Fruit fly (Drosophila melanogaster) whole organism, adult: ENCODE data around the gene Arpc4.
A peak's percentile ranks its signal among the peaks of the same experiment; 100 is the strongest.

Experiments
- CG11617 ChIP-seq: fragments of 200-800 bp; sonication (Bioruptor generic); optimal IDR thresholded peaks from 2 replicates; lab custom pipeline; 2017; ENCODE audit warnings: mild to moderate bottlenecking, missing biosample characterization, missing genetic modification reagents, missing genetic modification characterization
- CG12768 ChIP-seq: fragments of 200-800 bp; sonication (Bioruptor generic); optimal IDR thresholded peaks from 2 replicates; lab custom pipeline; 2017; ENCODE audit warnings: missing biosample characterization, missing genetic modification characterization, mild to moderate bottlenecking, moderate library complexity, missing genetic modification reagents
- CG14711 ChIP-seq: fragments of 200-800 bp; sonication (Bioruptor generic); optimal IDR thresholded peaks from 2 replicates; lab custom pipeline; 2018; ENCODE audit warnings: missing biosample characterization, mild to moderate bottlenecking, missing genetic modification characterization, moderate library complexity
- CG1620 ChIP-seq: fragments of 200-800 bp; sonication (Bioruptor generic); optimal IDR thresholded peaks from 2 replicates; lab custom pipeline; 2016; ENCODE audit warnings: missing biosample characterization, missing genetic modification characterization
- CG33017 ChIP-seq: fragments of 200-800 bp; sonication (Bioruptor generic); optimal IDR thresholded peaks from 2 replicates; lab custom pipeline; 2018; ENCODE audit warnings: missing biosample characterization, mild to moderate bottlenecking, missing genetic modification characterization, moderate library complexity
- CG5204 ChIP-seq: fragments of 200-800 bp; sonication (Bioruptor generic); optimal IDR thresholded peaks from 2 replicates; lab custom pipeline; 2016; ENCODE audit warnings: missing biosample characterization, missing genetic modification characterization
- CG7045 ChIP-seq: fragments of 200-800 bp; sonication (Bioruptor generic); optimal IDR thresholded peaks from 2 replicates; lab custom pipeline; 2017; ENCODE audit warnings: missing biosample characterization, mild to moderate bottlenecking, missing genetic modification characterization
- CG7101 ChIP-seq: fragments of 200-800 bp; sonication (Bioruptor generic); optimal IDR thresholded peaks from 2 replicates; lab custom pipeline; 2018; ENCODE audit warnings: missing biosample characterization, mild to moderate bottlenecking, missing genetic modification characterization, moderate library complexity
- Clk ChIP-seq: fragments of 200-800 bp; sonication (Bioruptor generic); optimal IDR thresholded peaks from 2 replicates; lab custom pipeline; 2017; ENCODE audit warnings: missing biosample characterization, missing genetic modification characterization
- Crg-1 ChIP-seq: fragments of 200-800 bp; sonication (Bioruptor generic); optimal IDR thresholded peaks from 2 replicates; lab custom pipeline; 2016; ENCODE audit warnings: missing biosample characterization, missing genetic modification characterization
- Hr96 ChIP-seq: fragments of 200-800 bp; sonication (Bioruptor generic); optimal IDR thresholded peaks from 2 replicates; lab custom pipeline; 2016; ENCODE audit warnings: missing biosample characterization, missing genetic modification characterization
- Mnt ChIP-seq: fragments of 200-800 bp; sonication (Bioruptor generic); optimal IDR thresholded peaks from 2 replicates; lab custom pipeline; 2016; ENCODE audit warnings: missing biosample characterization, mild to moderate bottlenecking, missing genetic modification characterization
- bab1 ChIP-seq: fragments of 200-800 bp; sonication (Bioruptor generic); optimal IDR thresholded peaks from 3 replicates; lab custom pipeline; 2019; ENCODE audit warnings: missing biosample characterization, mild to moderate bottlenecking, missing genetic modification characterization, moderate library complexity
- cic ChIP-seq: fragments of 200-800 bp; sonication (Bioruptor generic); optimal IDR thresholded peaks from 2 replicates; lab custom pipeline; 2017; ENCODE audit warnings: missing biosample characterization, mild to moderate bottlenecking, missing genetic modification characterization, moderate library complexity
- cnc ChIP-seq, 2 experiments: fragments of >200 bp; optimal IDR thresholded peaks; 2 replicates each; lab custom pipeline; 2017
- kay ChIP-seq: fragments of 200-800 bp; sonication (Bioruptor generic); peaks from one replicate; lab custom pipeline; 2016; ENCODE audit warnings: missing biosample characterization, missing genetic modification characterization, borderline replicate concordance
- ovo ChIP-seq: fragments of 200-800 bp; sonication (Bioruptor generic); optimal IDR thresholded peaks from 2 replicates; lab custom pipeline; 2016; ENCODE audit warnings: missing biosample characterization, missing genetic modification characterization
- pad ChIP-seq: fragments of 200-800 bp; sonication (Bioruptor generic); optimal IDR thresholded peaks from 3 replicates; lab custom pipeline; 2017; ENCODE audit warnings: missing biosample characterization, missing genetic modification characterization, mild to moderate bottlenecking, moderate library complexity, missing genetic modification reagents
- tj ChIP-seq: fragments of 200-800 bp; sonication (Bioruptor generic); optimal IDR thresholded peaks from 3 replicates; lab custom pipeline; 2017; ENCODE audit warnings: missing biosample characterization, mild to moderate bottlenecking, missing genetic modification characterization, moderate library complexity
- toe ChIP-seq: fragments of 200-800 bp; sonication (Bioruptor generic); optimal IDR thresholded peaks from 2 replicates; lab custom pipeline; 2016; ENCODE audit warnings: missing biosample characterization, missing genetic modification characterization

The Arpc4 gene

dm6 chr2L:6124815-6125214 lies at the start of gene Arpc4:
TSS of gene Arpc4 (plus strand) at chr2L:6125132.
- TF ChIP-seq CG14711 (tag; lab: Kevin White, UChicago) (peak; percentile 52), CG7101 (peak; percentile 45), CG33017 (peak; percentile 46), tj (peak; percentile 11), CG5204 (GFP tag; lab: Kevin White, UChicago) (peak; percentile 16), cic (no peak), CG1620 (GFP tag; lab: Kevin White, UChicago) (peak; percentile 21), CG7045 (GFP tag; lab: Kevin White, UChicago) (peak; percentile 12), Mnt (GFP tag; lab: Kevin White, UChicago) (no peak), bab1 (GFP tag; lab: Kevin White, UChicago) (no peak), Clk (GFP tag; lab: Kevin White, UChicago) (no peak), Hr96 (GFP tag; lab: Kevin White, UChicago) (no peak)

- TF ChIP-seq CG1620 (GFP tag; lab: Kevin White, UChicago), result no peak
- no peak for TF ChIP-seq Mnt (GFP tag; lab: Kevin White, UChicago)
- TF ChIP-seq CG7101, result no peak
- no peak for TF ChIP-seq CG11617 (GFP tag; lab: Kevin White, UChicago)
- TF ChIP-seq CG12768 (GFP tag; lab: Kevin White, UChicago), result no peak
- TF ChIP-seq CG33017, result no peak
- no peak for TF ChIP-seq CG14711 (tag; lab: Kevin White, UChicago)
- no peak for TF ChIP-seq cic
- TF ChIP-seq tj, result no peak
- no peak for TF ChIP-seq cnc (optimal IDR thresholded peaks at IDR 0.05; lab: Kevin White, UChicago)
- no peak for TF ChIP-seq pad (GFP tag; lab: Kevin White, UChicago)
- no peak for TF ChIP-seq bab1 (GFP tag; lab: Kevin White, UChicago)
- TF ChIP-seq Crg-1 (GFP tag; lab: Kevin White, UChicago), result no peak
- TF ChIP-seq CG5204 (GFP tag; lab: Kevin White, UChicago), result no peak
- no peak for TF ChIP-seq kay (GFP tag; lab: Kevin White, UChicago)
- no peak for TF ChIP-seq toe (GFP tag; lab: Kevin White, UChicago)
- no peak for TF ChIP-seq CG7045 (GFP tag; lab: Kevin White, UChicago)
Observed at dm6 chr2L:6075345-6075744, 49.6 kb upstream of the Arpc4 start.

dm6 chr2L:6076143-6076542 lies 48.8 kb upstream of the Arpc4 start:
- TF ChIP-seq CG1620 (GFP tag; lab: Kevin White, UChicago) (no peak), ovo (no peak), CG12768 (GFP tag; lab: Kevin White, UChicago) (no peak), Hr96 (GFP tag; lab: Kevin White, UChicago) (no peak), toe (GFP tag; lab: Kevin White, UChicago) (no peak), CG5204 (GFP tag; lab: Kevin White, UChicago) (no peak), bab1 (GFP tag; lab: Kevin White, UChicago) (no peak), cic (no peak), tj (no peak), CG33017 (no peak), Clk (GFP tag; lab: Kevin White, UChicago) (no peak), CG7045 (GFP tag; lab: Kevin White, UChicago) (no peak), CG7101 (no peak), Crg-1 (GFP tag; lab: Kevin White, UChicago) (no peak), kay (GFP tag; lab: Kevin White, UChicago) (no peak)

dm6 chr2L:6076829-6077364 lies 48.0 kb upstream of the Arpc4 start:
- TF ChIP-seq Crg-1 (GFP tag; lab: Kevin White, UChicago) (no peak), CG12768 (GFP tag; lab: Kevin White, UChicago) (no peak), kay (GFP tag; lab: Kevin White, UChicago) (no peak), CG1620 (GFP tag; lab: Kevin White, UChicago) (no peak), Mnt (GFP tag; lab: Kevin White, UChicago) (no peak), pad (GFP tag; lab: Kevin White, UChicago) (no peak), tj (no peak), CG5204 (GFP tag; lab: Kevin White, UChicago) (no peak), bab1 (GFP tag; lab: Kevin White, UChicago) (no peak), cic (no peak), CG33017 (no peak)

dm6 chr2L:6077632-6078031 lies 47.3 kb upstream of the Arpc4 start:
- no peak for TF ChIP-seq tj
- peak; percentile 98 for TF ChIP-seq kay (GFP tag; lab: Kevin White, UChicago)
- TF ChIP-seq CG11617 (GFP tag; lab: Kevin White, UChicago), result no peak
- TF ChIP-seq CG7045 (GFP tag; lab: Kevin White, UChicago), result no peak

- peak; percentile 99 for TF ChIP-seq kay (GFP tag; lab: Kevin White, UChicago)
- no peak for TF ChIP-seq Hr96 (GFP tag; lab: Kevin White, UChicago)
- TF ChIP-seq toe (GFP tag; lab: Kevin White, UChicago), result peak; percentile 68
- TF ChIP-seq bab1 (GFP tag; lab: Kevin White, UChicago), result peak; percentile 5
- TF ChIP-seq Mnt (GFP tag; lab: Kevin White, UChicago), result peak; percentile 99
- TF ChIP-seq CG5204 (GFP tag; lab: Kevin White, UChicago), result no peak
- peak; percentile 81 for TF ChIP-seq Crg-1 (GFP tag; lab: Kevin White, UChicago)
- peak; percentile 86 for TF ChIP-seq pad (GFP tag; lab: Kevin White, UChicago)
- peak; percentile 55 for TF ChIP-seq CG33017
- TF ChIP-seq CG11617 (GFP tag; lab: Kevin White, UChicago), result peak; percentile 48
- peak; percentile 88 for TF ChIP-seq ovo
- TF ChIP-seq CG7101, result peak; percentile 40
- TF ChIP-seq tj, result peak; percentile 100
- TF ChIP-seq CG1620 (GFP tag; lab: Kevin White, UChicago), result peak; percentile 31
- TF ChIP-seq CG14711 (tag; lab: Kevin White, UChicago), result peak; percentile 18
- TF ChIP-seq CG12768 (GFP tag; lab: Kevin White, UChicago), result peak; percentile 91
- peak; percentile 13 for TF ChIP-seq CG7045 (GFP tag; lab: Kevin White, UChicago)
- peak; percentile 100 for TF ChIP-seq cic
- TF ChIP-seq Clk (GFP tag; lab: Kevin White, UChicago), result peak; percentile 91
- TF ChIP-seq cnc (optimal IDR thresholded peaks at IDR 0.05; lab: Kevin White, UChicago), result peak in 1 of 2 experiments; percentile 90
Observed at dm6 chr2L:6078757-6079351, 46.1 kb upstream of the Arpc4 start.
